Worm (Caenorhabditis elegans): ENCODE results near the gene srj-4.
"Not testable (repeated sequence)": the region's sequence is repeated elsewhere in the genome, so short reads cannot be mapped to it uniquely, and the experiment has no call there.

The srj-4 gene

ce11 chrV:12162906-12163305 lies at the start of gene srj-4:
Gene srj-4 (plus strand): TSS chrV:12163206.
- TF ChIP-seq W03F9.2 (tag; optimal IDR thresholded peaks at IDR 0.05), result no peak
- TF ChIP-seq him-1 (tag; optimal IDR thresholded peaks at IDR 0.05), result no peak
- TF ChIP-seq dao-5 (tag; optimal IDR thresholded peaks at IDR 0.05), result no peak

DNA sequence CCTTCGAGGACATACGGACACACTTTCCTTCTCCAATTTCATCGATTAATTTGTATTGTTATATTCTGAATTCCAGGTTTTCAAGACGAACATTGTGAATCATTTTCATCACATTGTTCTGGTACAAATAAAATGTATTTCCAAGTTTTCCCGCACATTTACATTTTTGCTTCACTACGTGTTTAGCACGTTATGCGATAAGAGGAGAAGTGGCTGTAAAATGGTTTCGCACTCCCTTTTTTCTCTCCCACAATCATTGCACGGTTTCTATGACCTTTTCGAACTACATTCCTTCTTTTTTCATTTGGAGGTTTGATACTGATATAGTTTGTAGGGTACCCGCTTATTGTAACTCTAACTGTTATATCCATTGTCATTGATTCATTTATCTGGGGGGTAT lies 49.3 kb upstream of the srj-4 start:
- TF ChIP-seq dao-5 (tag; optimal IDR thresholded peaks at IDR 0.05) (no peak), him-1 (tag; optimal IDR thresholded peaks at IDR 0.05) (no peak), W03F9.2 (tag; optimal IDR thresholded peaks at IDR 0.05) (no peak)

DNA sequence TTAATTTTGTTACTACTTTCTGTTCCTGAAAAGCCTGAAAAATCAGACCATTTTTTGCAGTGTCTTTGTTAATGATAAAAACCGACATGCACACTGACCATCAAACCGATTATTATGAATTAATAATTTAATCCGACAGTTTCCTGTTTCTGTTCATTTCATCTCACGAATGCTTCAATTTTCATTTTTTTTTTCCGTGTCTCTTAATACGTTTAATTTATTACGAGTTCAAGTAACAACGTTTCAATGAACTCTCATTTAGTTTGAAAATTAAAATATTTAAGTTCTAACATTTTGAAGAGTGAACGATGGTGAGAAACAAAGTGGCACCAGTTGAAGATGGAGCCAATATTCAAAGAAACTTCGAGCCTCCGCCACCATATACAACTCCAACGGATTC lies 48.3 kb upstream of the srj-4 start, which contains the start of gene spin-1:
TSS of gene spin-1 (plus strand) at position 301 of the 400 bp plus-strand sequence.
- TF ChIP-seq him-1 (tag; optimal IDR thresholded peaks at IDR 0.05) (no peak), W03F9.2 (tag; optimal IDR thresholded peaks at IDR 0.05) (no peak), dao-5 (tag; optimal IDR thresholded peaks at IDR 0.05) (no peak)

DNA sequence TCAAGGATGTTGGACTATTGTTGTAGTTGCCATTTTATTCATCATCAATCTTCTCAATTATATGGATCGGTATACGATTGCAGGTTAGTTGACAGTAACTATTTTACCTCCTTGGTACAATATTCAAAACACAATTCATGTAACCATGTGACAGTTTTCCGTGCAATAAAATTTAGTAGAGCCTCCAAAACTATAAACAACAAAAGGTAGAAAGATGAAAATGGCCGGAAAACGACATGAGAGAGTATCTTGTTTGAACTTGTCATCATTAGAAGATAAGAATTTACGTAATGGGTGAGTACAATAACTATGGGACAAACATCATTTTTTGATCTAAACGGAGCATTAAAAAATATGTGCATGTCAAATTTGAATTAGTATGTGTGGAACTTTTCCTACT lies 47.9 kb upstream of the srj-4 start:
- TF ChIP-seq W03F9.2 (tag; optimal IDR thresholded peaks at IDR 0.05) (no peak), dao-5 (tag; optimal IDR thresholded peaks at IDR 0.05) (no peak), him-1 (tag; optimal IDR thresholded peaks at IDR 0.05) (no peak)

DNA sequence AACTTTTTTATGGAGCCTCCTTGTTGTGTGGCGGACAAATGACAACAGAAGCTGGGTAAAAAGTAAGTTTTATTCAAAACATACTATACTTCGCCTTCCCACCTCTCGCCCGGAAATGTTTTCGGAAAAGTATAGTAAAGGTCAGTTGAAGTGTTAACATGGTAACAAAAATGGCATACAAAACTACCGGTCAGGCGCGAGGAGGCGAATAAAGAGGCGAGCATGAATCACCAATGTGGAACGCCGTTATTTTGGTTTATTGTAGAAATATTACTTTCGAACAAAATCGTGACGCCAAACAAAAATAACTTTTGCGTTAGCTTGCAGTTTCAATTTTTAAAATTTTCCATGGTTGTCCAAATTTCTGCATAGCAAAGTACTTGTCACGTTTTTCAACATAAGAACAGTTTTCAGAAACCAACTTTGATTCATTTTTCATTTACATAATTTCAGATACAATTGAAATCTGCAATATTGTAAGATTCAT lies 45.4 kb upstream of the srj-4 start, which contains the start of gene C13C4.8:
TSS of gene C13C4.8 (plus strand) at position 437 of the 487 bp plus-strand sequence.
- TF ChIP-seq dao-5 (tag; optimal IDR thresholded peaks at IDR 0.05) (no peak), W03F9.2 (tag; optimal IDR thresholded peaks at IDR 0.05) (no peak), him-1 (tag; optimal IDR thresholded peaks at IDR 0.05) (no peak)

ce11 chrV:12120381-12120780 lies 42.6 kb upstream of the srj-4 start, which contains the start of gene C13C4.7:
Gene C13C4.7 (minus strand): TSS chrV:12120481.
- TF ChIP-seq dao-5 (tag; optimal IDR thresholded peaks at IDR 0.05), result no peak
- TF ChIP-seq W03F9.2 (tag; optimal IDR thresholded peaks at IDR 0.05), result no peak
- TF ChIP-seq him-1 (tag; optimal IDR thresholded peaks at IDR 0.05), result no peak

DNA sequence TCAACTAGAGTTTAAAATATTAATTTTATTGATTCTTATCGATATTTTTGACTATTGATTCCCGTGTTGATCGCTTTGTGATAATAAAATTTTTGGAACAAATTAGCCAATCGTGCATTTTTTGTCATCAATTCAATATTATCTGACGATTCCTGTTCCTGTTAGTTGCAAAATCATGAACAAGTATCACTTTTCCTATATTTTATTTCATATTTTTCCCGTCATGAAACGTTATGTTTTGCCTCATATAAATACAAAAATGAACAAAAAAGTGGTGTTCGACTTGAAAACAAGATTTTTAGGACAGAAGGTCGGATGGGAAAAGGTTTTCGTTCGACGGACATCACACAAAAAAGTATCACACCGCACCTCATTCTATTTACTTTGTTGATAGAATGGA lies 41.7 kb upstream of the srj-4 start, which contains the start of gene C13C4.6:
TSS of gene C13C4.6 (plus strand) at position 301 of the 400 bp plus-strand sequence.
- no peak for TF ChIP-seq W03F9.2 (tag; optimal IDR thresholded peaks at IDR 0.05)
- no peak for TF ChIP-seq him-1 (tag; optimal IDR thresholded peaks at IDR 0.05)
- TF ChIP-seq dao-5 (tag; optimal IDR thresholded peaks at IDR 0.05), result no peak

ce11 chrV:12130688-12131087 lies 32.3 kb upstream of the srj-4 start, which contains the start of gene C27A7.6:
Gene C27A7.6 (minus strand): TSS chrV:12130788.
- TF ChIP-seq him-1, W03F9.2, dao-5 (tag; optimal IDR thresholded peaks at IDR 0.05): not testable (repeated sequence)

DNA sequence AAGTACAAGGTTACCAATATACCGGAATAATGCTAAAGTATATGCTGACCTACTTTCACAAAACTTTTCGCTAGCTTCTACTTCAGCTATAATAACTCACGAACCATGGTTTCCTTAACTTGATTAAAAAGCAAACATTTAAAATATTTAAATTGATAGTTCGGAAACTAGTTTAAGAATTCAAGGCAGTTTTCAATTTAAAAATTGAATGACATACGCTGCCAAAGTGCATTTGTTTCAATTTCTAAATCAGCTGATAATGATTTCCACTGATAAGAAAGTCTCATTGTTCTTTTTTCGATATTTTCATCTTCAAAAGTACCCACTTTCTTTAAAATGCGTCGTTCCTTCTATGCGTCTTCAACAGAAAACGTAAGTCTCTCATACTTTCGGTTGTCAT lies 31.8 kb upstream of the srj-4 start, which contains the start of gene enpp-1:
TSS of gene enpp-1 (plus strand) at position 301 of the 400 bp plus-strand sequence.
- TF ChIP-seq dao-5, him-1, W03F9.2 (tag; optimal IDR thresholded peaks at IDR 0.05): not testable (repeated sequence)

DNA sequence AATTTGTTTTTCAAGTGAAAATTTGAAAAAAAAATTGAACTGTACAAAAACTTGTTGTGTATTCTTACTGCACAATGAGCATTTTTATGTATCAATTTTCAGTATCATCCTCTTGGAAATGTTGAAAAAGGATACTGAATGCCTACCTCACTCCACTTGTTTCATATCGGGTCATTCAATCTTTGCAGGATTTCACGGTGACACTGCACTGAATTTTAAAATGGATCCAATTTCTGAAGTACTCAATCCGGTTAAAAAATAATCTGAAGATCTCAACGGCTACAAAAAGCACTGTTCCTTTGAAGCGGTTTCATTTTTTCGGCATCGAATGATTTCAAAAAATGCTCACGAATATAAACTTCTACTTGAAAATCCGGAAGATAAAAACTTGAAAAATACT lies 25.1 kb upstream of the srj-4 start:
- TF ChIP-seq dao-5 (tag; optimal IDR thresholded peaks at IDR 0.05) (no peak), W03F9.2 (tag; optimal IDR thresholded peaks at IDR 0.05) (no peak), him-1 (tag; optimal IDR thresholded peaks at IDR 0.05) (no peak)

DNA sequence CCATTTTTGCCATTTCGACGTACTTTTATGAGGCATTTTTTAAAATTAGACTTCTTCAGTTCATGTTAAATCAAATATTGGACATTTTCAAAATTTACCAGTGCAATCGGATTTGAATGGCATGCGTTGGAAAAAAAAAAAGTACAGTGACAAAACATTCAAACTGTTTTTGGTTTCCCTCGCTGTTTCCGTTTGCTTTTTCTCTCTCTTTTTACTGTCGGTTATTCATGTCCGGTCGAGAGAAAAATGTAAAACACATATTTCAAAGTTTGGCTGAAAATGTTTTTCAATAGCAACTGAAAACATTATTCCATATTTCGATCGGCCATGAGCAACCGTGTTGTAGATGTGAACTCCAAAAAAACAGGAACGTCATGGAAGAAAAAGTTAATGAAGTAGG lies 22.4 kb upstream of the srj-4 start, which contains the start of gene C27A7.3:
TSS of gene C27A7.3 (plus strand) at position 301 of the 400 bp plus-strand sequence.
- TF ChIP-seq W03F9.2 (tag; optimal IDR thresholded peaks at IDR 0.05), result no peak
- TF ChIP-seq him-1 (tag; optimal IDR thresholded peaks at IDR 0.05), result no peak
- TF ChIP-seq dao-5 (tag; optimal IDR thresholded peaks at IDR 0.05), result no peak

DNA sequence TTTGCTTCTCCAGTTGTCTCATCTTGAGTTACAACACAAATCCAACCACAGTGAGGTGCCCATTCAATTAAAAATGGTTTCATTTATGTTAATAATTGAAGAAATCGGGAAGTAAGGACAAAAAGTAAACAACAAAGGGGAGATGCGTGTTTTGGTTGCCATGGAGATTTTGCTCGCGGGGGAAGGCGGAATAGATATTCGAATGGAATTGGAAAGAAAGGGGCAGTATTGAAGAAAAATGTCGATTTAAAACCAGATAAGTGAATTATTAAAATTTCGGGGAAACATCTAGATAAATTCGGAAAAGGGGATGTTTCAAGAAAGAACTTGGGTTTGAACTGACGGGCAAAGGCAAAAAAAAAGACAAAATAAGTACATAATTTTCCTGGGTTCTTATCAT lies 12.4 kb upstream of the srj-4 start, which contains the start of gene che-11:
TSS of gene che-11 (minus strand) at position 101 of the 400 bp plus-strand sequence.
- TF ChIP-seq dao-5 (tag; optimal IDR thresholded peaks at IDR 0.05) (no peak), W03F9.2 (tag; optimal IDR thresholded peaks at IDR 0.05) (no peak), him-1 (tag; optimal IDR thresholded peaks at IDR 0.05) (no peak)

- TF ChIP-seq him-1 (tag; optimal IDR thresholded peaks at IDR 0.05) (no peak), dao-5 (tag; optimal IDR thresholded peaks at IDR 0.05) (no peak), W03F9.2 (tag; optimal IDR thresholded peaks at IDR 0.05) (no peak)
Observed at ce11 chrV:12152857-12153256, 10.1 kb upstream of the srj-4 start, which contains the start of gene C27A7.8. Gene C27A7.8 (plus strand): TSS chrV:12153157.

DNA sequence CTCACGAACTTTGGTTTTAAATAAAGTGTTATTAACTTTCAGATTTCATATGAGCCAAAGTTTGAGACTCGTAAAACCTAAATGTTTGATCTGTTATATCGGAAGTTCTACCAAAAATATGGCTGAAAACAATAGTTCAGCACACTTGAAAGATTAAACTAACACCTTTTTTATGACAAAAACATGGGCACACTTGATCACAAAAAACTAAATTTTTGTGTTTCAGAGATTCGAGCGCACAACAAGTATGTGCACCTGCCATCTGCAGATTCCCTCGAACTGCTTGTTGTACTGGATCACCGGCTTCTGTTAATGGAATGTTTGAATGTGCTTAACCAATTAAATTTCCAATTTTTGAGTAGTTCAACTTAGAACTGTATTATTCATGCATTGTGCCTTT lies 9.2 kb upstream of the srj-4 start:
- no peak for TF ChIP-seq dao-5 (tag; optimal IDR thresholded peaks at IDR 0.05)
- TF ChIP-seq him-1 (tag; optimal IDR thresholded peaks at IDR 0.05), result no peak
- TF ChIP-seq W03F9.2 (tag; optimal IDR thresholded peaks at IDR 0.05), result no peak

Measured in whole organism, L4/young adult.